Fruit fly (Drosophila melanogaster): ENCODE measurements around the gene CG31643.

Gene CG31643

dm6 chr2L:6062382-6063082 lies 24.6 kb downstream of the CG31643 start, which contains the start of the genes ND-51 and CG13994 (continued):
- TF ChIP-seq C15 (GFP tag; IDR thresholded peaks at IDR 0.05) (peak; percentile 68; the same call in 1 of the 3 replicates), CG31365 (tag; optimal IDR thresholded peaks at IDR 0.05) (no peak), ttk (GFP tag; IDR thresholded peaks at IDR 0.05) (peak; percentile 78), CG8359 (GFP tag; optimal IDR thresholded peaks at IDR 0.05; ENCODE audit: borderline replicate concordance) (peak; percentile 11), Nf-YC (tag; optimal IDR thresholded peaks at IDR 0.05) (peak; percentile 77), lola (GFP tag; optimal IDR thresholded peaks at IDR 0.05) (peak in 1 of 3 experiments; percentile 79), gcm (GFP tag; optimal IDR thresholded peaks at IDR 0.05) (peak; percentile 41), zen2 (GFP tag; IDR thresholded peaks at IDR 0.05; ENCODE audit: partially characterized antibody) (no peak), CG7987 (GFP tag; optimal IDR thresholded peaks at IDR 0.05) (peak; percentile 20), Spps (tag; optimal IDR thresholded peaks at IDR 0.05) (peak; percentile 57), Atf-2 (GFP tag; optimal IDR thresholded peaks at IDR 0.05) (peak; percentile 85), CG1603 (tag; optimal IDR thresholded peaks at IDR 0.05) (peak; percentile 85), bowl (GFP tag; IDR thresholded peaks at IDR 0.05) (peak; percentile 63; the same call in 1 of the 2 replicates), ara (GFP tag; IDR thresholded peaks at IDR 0.05) (peak; percentile 74), pb (GFP tag; optimal IDR thresholded peaks at IDR 0.05) (peak; percentile 73), CG12219 (GFP tag; optimal IDR thresholded peaks at IDR 0.05) (peak; percentile 58), CG9797 (GFP tag; optimal IDR thresholded peaks at IDR 0.05) (peak; percentile 83), Max (GFP tag; optimal IDR thresholded peaks at IDR 0.05) (peak; percentile 74), CG6689 (GFP tag; IDR thresholded peaks at IDR 0.05) (peak; percentile 80), Doc3 (GFP tag; IDR thresholded peaks at IDR 0.05; ENCODE audit: partially characterized antibody) (no peak), CG16779 (GFP tag; IDR thresholded peaks at IDR 0.05) (peak; percentile 21; the same call in 1 of the 2 replicates), CG18262 (tag; optimal IDR thresholded peaks at IDR 0.05) (peak; percentile 76), oc (tag; optimal IDR thresholded peaks at IDR 0.05) (peak; percentile 78), gem (tag; optimal IDR thresholded peaks at IDR 0.05) (peak; percentile 85), CG14667 (GFP tag; IDR thresholded peaks at IDR 0.05) (peak; percentile 64), klu (GFP tag; IDR thresholded peaks at IDR 0.05) (peak; percentile 71), CG11093 (GFP tag; IDR thresholded peaks at IDR 0.05) (peak; percentile 71; the same call in 2 of the 3 replicates), Dad (GFP tag; optimal IDR thresholded peaks at IDR 0.05) (peak; percentile 79), CG1602 (GFP tag; optimal IDR thresholded peaks at IDR 0.05) (peak; percentile 75), Scr (GFP tag; IDR thresholded peaks at IDR 0.05; ENCODE audit: partially characterized antibody) (peak; percentile 44; the same call in 1 of the 2 replicates), Mad (GFP tag; optimal IDR thresholded peaks at IDR 0.05) (peak; percentile 93), Elba2 (GFP tag; optimal IDR thresholded peaks at IDR 0.05) (peak; percentile 94), fru (optimal IDR thresholded peaks at IDR 0.05) (no peak), unc-4 (GFP tag; IDR thresholded peaks at IDR 0.05; ENCODE audit: partially characterized antibody) (peak; percentile 53), CG10959 (GFP tag; IDR thresholded peaks at IDR 0.05) (peak; percentile 59), Gsc (GFP tag; IDR thresholded peaks at IDR 0.05) (peak; percentile 25; the same call in 1 of the 2 replicates), vvl (GFP tag; IDR thresholded peaks at IDR 0.05) (peak; percentile 89), CG8924 (tag; optimal IDR thresholded peaks at IDR 0.05) (peak; percentile 78), cwo (GFP tag; optimal IDR thresholded peaks at IDR 0.05) (peak; percentile 70), CG15514 (GFP tag; optimal IDR thresholded peaks at IDR 0.05) (peak; percentile 84), HLHmδ (GFP tag; optimal IDR thresholded peaks at IDR 0.05) (no peak), CG15073 (GFP tag; optimal IDR thresholded peaks at IDR 0.05) (no peak), kni (GFP tag; optimal IDR thresholded peaks at IDR 0.05) (peak; percentile 75), CG12071 (GFP tag; optimal IDR thresholded peaks at IDR 0.05) (peak; percentile 46), nerfin-1 (tag; optimal IDR thresholded peaks at IDR 0.05) (peak; percentile 71), Hr39 (optimal IDR thresholded peaks at IDR 0.05) (no peak), PHDP (tag; optimal IDR thresholded peaks at IDR 0.05) (peak; percentile 73), CG3163 (GFP tag; optimal IDR thresholded peaks at IDR 0.05) (peak; percentile 68), CG4707 (GFP tag; optimal IDR thresholded peaks at IDR 0.05) (no peak)

All from whole organism, embryonic.